Fruit fly (Drosophila melanogaster) whole organism, embryonic: Measurements from ENCODE around the gene CG14507.

Experiments
- Blimp-1 ChIP-seq: fragments of 200-800 bp; sonication (Bioruptor generic); optimal IDR thresholded peaks from 3 replicates; lab custom pipeline; 2018; ENCODE audit warnings: missing biosample characterization, missing genetic modification characterization, mild to moderate bottlenecking, moderate library complexity, missing genetic modification reagents
- CG10321 ChIP-seq: fragments of 200-800 bp; sonication (Bioruptor generic); IDR thresholded peaks from 2 replicates; pipeline ENCODE4 v1.3.6; 2022; ENCODE audit warnings: missing biosample characterization, missing genetic modification characterization
- CG10565 ChIP-seq: fragments of 200-800 bp; sonication (Bioruptor generic); optimal IDR thresholded peaks from 3 replicates; lab custom pipeline; 2016; ENCODE audit warnings: missing biosample characterization, mild to moderate bottlenecking, missing genetic modification characterization
- CG11560 ChIP-seq: fragments of 200-800 bp; sonication (Bioruptor generic); IDR thresholded peaks from 3 replicates; pipeline ENCODE4 v1.3.6; 2022; ENCODE audit warnings: missing biosample characterization, missing genetic modification characterization
- CG13123 ChIP-seq: fragments of 200-800 bp; sonication (Bioruptor generic); optimal IDR thresholded peaks from 2 replicates; lab custom pipeline; 2016; ENCODE audit warnings: missing biosample characterization, missing genetic modification characterization
- CG13296 ChIP-seq: fragments of 200-800 bp; sonication (Bioruptor generic); optimal IDR thresholded peaks from 3 replicates; lab custom pipeline; 2018; ENCODE audit warnings: missing biosample characterization, mild to moderate bottlenecking, missing genetic modification characterization
- CG14965 ChIP-seq: fragments of 200-800 bp; sonication (Bioruptor generic); optimal IDR thresholded peaks from 2 replicates; lab custom pipeline; 2016; ENCODE audit warnings: missing biosample characterization, missing genetic modification characterization, borderline replicate concordance
- CG15073 ChIP-seq: fragments of 200-800 bp; sonication (Bioruptor generic); optimal IDR thresholded peaks from 2 replicates; lab custom pipeline; 2016; ENCODE audit warnings: missing biosample characterization, missing genetic modification characterization
- CG15696 ChIP-seq: fragments of 200-800 bp; sonication (Bioruptor generic); optimal IDR thresholded peaks from 2 replicates; lab custom pipeline; 2019; ENCODE audit warnings: missing biosample characterization, mild to moderate bottlenecking, missing genetic modification characterization, moderate library complexity
- CG17385 ChIP-seq: fragments of 200-800 bp; sonication (Bioruptor generic); optimal IDR thresholded peaks from 3 replicates; lab custom pipeline; 2018; ENCODE audit warnings: missing biosample characterization, mild to moderate bottlenecking, missing genetic modification characterization
- CG3726 ChIP-seq: fragments of 200-800 bp; sonication (Bioruptor generic); IDR thresholded peaks from 3 replicates; pipeline ENCODE4, ENCODE4 v1.3.6; 2022; ENCODE audit warnings: missing biosample characterization, missing genetic modification characterization
- CG3995 ChIP-seq: fragments of 200-800 bp; sonication (Bioruptor generic); optimal IDR thresholded peaks from 3 replicates; lab custom pipeline; 2016; ENCODE audit warnings: missing biosample characterization, missing genetic modification characterization
- CG7372 ChIP-seq: fragments of 200-800 bp; sonication (Bioruptor generic); IDR thresholded peaks from 2 replicates; pipeline ENCODE4 v1.3.6; 2022; ENCODE audit warnings: missing biosample characterization, missing genetic modification characterization
- Ets65A ChIP-seq: fragments of 200-800 bp; sonication (Bioruptor generic); peaks from one replicate; lab custom pipeline; 2016; ENCODE audit warnings: missing biosample characterization, missing genetic modification characterization
- Gug ChIP-seq: fragments of 200-800 bp; sonication (Bioruptor generic); IDR thresholded peaks from 4 replicates; pipeline ENCODE4 v1.3.6; 2022; ENCODE audit warnings: missing biosample characterization, missing genetic modification characterization
- Hey ChIP-seq: fragments of 200-800 bp; sonication (Bioruptor generic); optimal IDR thresholded peaks from 3 replicates; lab custom pipeline; 2018; ENCODE audit warnings: missing biosample characterization, mild to moderate bottlenecking, missing genetic modification characterization
- Hr39 ChIP-seq: fragments of >200 bp; optimal IDR thresholded peaks from 2 replicates; lab custom pipeline; 2017
- Jarid2 ChIP-seq: fragments of 200-800 bp; sonication (Bioruptor generic); optimal IDR thresholded peaks from 3 replicates; lab custom pipeline; 2017; ENCODE audit warnings: mild to moderate bottlenecking, missing biosample characterization, missing genetic modification reagents, missing genetic modification characterization
- Poxn ChIP-seq: fragments of 200-800 bp; sonication (Bioruptor generic); IDR thresholded peaks from 2 replicates; pipeline ENCODE4 v1.3.6; 2022; ENCODE audit warnings: missing biosample characterization, missing genetic modification characterization
- Sin3A ChIP-seq: fragments of >200 bp; optimal IDR thresholded peaks from 2 replicates; lab custom pipeline; 2018
- Usf ChIP-seq: fragments of 200-800 bp; sonication (Bioruptor generic); optimal IDR thresholded peaks from 2 replicates; lab custom pipeline; 2017; ENCODE audit warnings: missing genotype, missing biosample characterization, missing genetic modification characterization
- aop ChIP-seq: fragments of 200-800 bp; sonication (Bioruptor generic); IDR thresholded peaks from 2 replicates; pipeline ENCODE4 v1.3.6; 2022; ENCODE audit warnings: missing biosample characterization, missing genetic modification characterization
- chm ChIP-seq: fragments of 200-800 bp; sonication (Bioruptor generic); IDR thresholded peaks from 2 replicates; pipeline ENCODE4 v1.3.6; 2022; ENCODE audit warnings: missing biosample characterization, missing genetic modification characterization
- crol ChIP-seq: fragments of 200-800 bp; sonication (Bioruptor generic); IDR thresholded peaks from 2 replicates; pipeline ENCODE4 v1.3.6; 2022; ENCODE audit warnings: missing biosample characterization, missing genetic modification characterization
- crp ChIP-seq, 2 experiments: fragments of 200-800 bp; sonication (Bioruptor generic); optimal IDR thresholded peaks; 2 replicates in 1 of 2; 3 replicates in 1 of 2; lab custom pipeline; 2017; ENCODE audit warnings: missing biosample characterization in 2 of 2, missing genetic modification characterization in 2 of 2, mild to moderate bottlenecking in 1 of 2, moderate library complexity in 1 of 2
- ewg ChIP-seq: fragments of 200-800 bp; sonication (Bioruptor generic); optimal IDR thresholded peaks from 3 replicates; lab custom pipeline; 2017; ENCODE audit warnings: mild to moderate bottlenecking, missing biosample characterization, missing genetic modification reagents, missing genetic modification characterization
- mam ChIP-seq: fragments of 200-800 bp; sonication (Bioruptor generic); optimal IDR thresholded peaks from 3 replicates; lab custom pipeline; 2016; ENCODE audit warnings: missing biosample characterization, missing genetic modification characterization
- mld ChIP-seq: fragments of 200-800 bp; sonication (Bioruptor generic); IDR thresholded peaks from 3 replicates; pipeline ENCODE4 v1.3.6; 2022; ENCODE audit warnings: missing biosample characterization, missing genetic modification characterization; ENCODE audit not compliant: partially characterized antibody
- odd ChIP-seq: fragments of 200-800 bp; sonication (Bioruptor generic); optimal IDR thresholded peaks from 2 replicates; lab custom pipeline; 2017; ENCODE audit warnings: missing biosample characterization, mild to moderate bottlenecking, missing genetic modification characterization
- peb ChIP-seq: fragments of 200-800 bp; sonication (Bioruptor generic); IDR thresholded peaks from 2 replicates; pipeline ENCODE4 v1.3.6; 2022; ENCODE audit warnings: missing biosample characterization, missing genetic modification characterization
- pho ChIP-seq: fragments of 200-800 bp; sonication (Bioruptor generic); optimal IDR thresholded peaks from 2 replicates; lab custom pipeline; 2016; ENCODE audit warnings: missing biosample characterization, missing genetic modification characterization
- phol ChIP-seq: fragments of 200-800 bp; sonication (Bioruptor generic); optimal IDR thresholded peaks from 3 replicates; lab custom pipeline; 2018; ENCODE audit warnings: missing biosample characterization, mild to moderate bottlenecking, missing genetic modification characterization, moderate library complexity
- sima ChIP-seq: fragments of 200-800 bp; sonication (Bioruptor generic); optimal IDR thresholded peaks from 2 replicates; lab custom pipeline; 2016; ENCODE audit warnings: missing biosample characterization, missing genetic modification characterization
- sr ChIP-seq: fragments of 200-800 bp; sonication (Bioruptor generic); IDR thresholded peaks from 3 replicates; pipeline ENCODE4 v1.3.6; 2022; ENCODE audit warnings: missing biosample characterization, missing genetic modification characterization
- ssp ChIP-seq: fragments of 200-800 bp; sonication (Bioruptor generic); IDR thresholded peaks from 2 replicates; pipeline ENCODE4 v1.3.6; 2022; ENCODE audit warnings: missing biosample characterization, missing genetic modification characterization
- tap ChIP-seq: fragments of 200-800 bp; optimal IDR thresholded peaks from 3 replicates; lab custom pipeline; 2019; ENCODE audit warnings: missing biosample characterization, mild to moderate bottlenecking, missing genetic modification characterization, moderate library complexity
- tio ChIP-seq: fragments of 200-800 bp; sonication (Bioruptor generic); optimal IDR thresholded peaks from 2 replicates; lab custom pipeline; 2017; ENCODE audit warnings: missing biosample characterization, missing genetic modification characterization, inconsistent platforms
- trh ChIP-seq: fragments of 200-800 bp; sonication (Bioruptor generic); optimal IDR thresholded peaks from 2 replicates; lab custom pipeline; 2016; ENCODE audit warnings: missing biosample characterization, missing genetic modification characterization
- vnd ChIP-seq: fragments of 200-800 bp; sonication (Bioruptor generic); IDR thresholded peaks from 3 replicates; pipeline ENCODE4 v1.3.6; 2022; ENCODE audit warnings: missing biosample characterization, missing genetic modification characterization; ENCODE audit not compliant: partially characterized antibody

CG14507 gene

dm6 chr3R:29214262-29214661 lies 13.3 kb downstream of the CG14507 start (continued):
- TF ChIP-seq CG7372 (peak; percentile 99), crp (GFP tag; optimal IDR thresholded peaks at IDR 0.05; lab: Kevin White, UChicago) (peak; percentile 24 to 76), tio (GFP tag; lab: Kevin White, UChicago) (peak; percentile 99), trh (GFP tag; lab: Kevin White, UChicago) (peak; percentile 98), CG14965 (GFP tag; lab: Kevin White, UChicago) (peak; percentile 90), tap (peak; percentile 99), CG15696 (tag; lab: Kevin White, UChicago) (peak; percentile 100), Usf (GFP tag; lab: Kevin White, UChicago) (peak; percentile 99), Hey (tag; lab: Kevin White, UChicago) (peak; percentile 97), CG15073 (GFP tag; lab: Kevin White, UChicago) (peak; percentile 92), pho (GFP tag; lab: Kevin White, UChicago) (peak; percentile 99), peb (GFP tag; lab: Robert Waterston, UW) (peak; percentile 99), aop (GFP tag; lab: Robert Waterston, UW) (peak; percentile 98), odd (GFP tag; lab: Kevin White, UChicago) (peak; percentile 99), Jarid2 (GFP tag; lab: Kevin White, UChicago) (peak; percentile 96), Poxn (peak; percentile 96), CG10565 (GFP tag; lab: Kevin White, UChicago) (peak; percentile 97), Sin3A (lab: Kevin White, UChicago) (no peak), Hr39 (no peak), CG3995 (GFP tag; lab: Kevin White, UChicago) (peak; percentile 88), Blimp-1 (GFP tag; lab: Kevin White, UChicago) (peak; percentile 98), CG13123 (GFP tag; lab: Kevin White, UChicago) (peak; percentile 99), ssp (peak; percentile 94), vnd (GFP tag; lab: Robert Waterston, UW) (no peak), CG3726 (peak; percentile 99), CG11560 (tag; lab: Robert Waterston, UW) (peak; percentile 92), CG10321 (peak; percentile 90), mld (no peak), CG13296 (peak; percentile 99)

- TF ChIP-seq CG17385: peak; percentile 31
- TF ChIP-seq sima (GFP tag; lab: Kevin White, UChicago): no peak
- no peak for TF ChIP-seq Gug (GFP tag; lab: Robert Waterston, UW)
- peak; percentile 6 for TF ChIP-seq ewg
- peak; percentile 85 for TF ChIP-seq Ets65A (GFP tag; lab: Kevin White, UChicago)
- no peak for TF ChIP-seq mam (GFP tag; lab: Kevin White, UChicago)
- TF ChIP-seq chm (GFP tag; lab: Robert Waterston, UW): 0 out of 2 replicates have a peak, but pooled peaks have one; percentile 22
Measured at dm6 chr3R:29213416-29213815, 14.1 kb downstream of the CG14507 start.

dm6 chr3R:29212534-29212933 lies 15.0 kb downstream of the CG14507 start:
- TF ChIP-seq phol: no peak
- TF ChIP-seq mld: no peak
- peak; percentile 31; the same call in 1 of the 2 replicates for TF ChIP-seq crol (GFP tag; lab: Robert Waterston, UW)
- TF ChIP-seq sr (GFP tag; lab: Robert Waterston, UW): 0 out of 3 replicates have a peak, but pooled peaks have one; percentile 20
- peak; percentile 87 for TF ChIP-seq Hr39
